Fruit fly (Drosophila melanogaster): ENCODE measurements around the gene Lint-O.

- TF ChIP-seq CG32121 (GFP tag; IDR thresholded peaks at IDR 0.05) (no peak), CG10348 (GFP tag; IDR thresholded peaks at IDR 0.05) (no peak), rn (GFP tag; IDR thresholded peaks at IDR 0.05) (no peak), CG13204 (GFP tag; optimal IDR thresholded peaks at IDR 0.05) (no peak), CG4496 (GFP tag; IDR thresholded peaks at IDR 0.05) (no peak), EcR (GFP tag; optimal IDR thresholded peaks at IDR 0.05) (no peak), CG8159 (tag; optimal IDR thresholded peaks at IDR 0.05) (no peak), Pif1A (GFP tag; optimal IDR thresholded peaks at IDR 0.05) (no peak), gl (tag; optimal IDR thresholded peaks at IDR 0.05) (no peak)
These were observed 45.1 kb downstream of the Lint-O start for dm6 chrX:2743601-2744000.
